Fruit fly (Drosophila melanogaster) Kc167 (cell line): ENCODE data around the gene CG14125.

Experiments
- Myc ChIP-seq: fragments of >200 bp; optimal IDR thresholded peaks from 2 replicates; lab custom pipeline; 2017; ENCODE audit warnings: missing external identifiers
- Sin3A ChIP-seq: fragments of >200 bp; optimal IDR thresholded peaks from 2 replicates; lab custom pipeline; 2018; ENCODE audit warnings: missing external identifiers
- h ChIP-seq: fragments of >200 bp; optimal IDR thresholded peaks from 3 replicates; lab custom pipeline; 2018; ENCODE audit warnings: missing external identifiers
- insv ChIP-seq: fragments of >200 bp; optimal IDR thresholded peaks from 3 replicates; lab custom pipeline; 2018; ENCODE audit warnings: missing external identifiers
- psq ChIP-seq: fragments of >200 bp; optimal IDR thresholded peaks from 2 replicates; lab custom pipeline; 2017; ENCODE audit warnings: missing external identifiers
- ttk ChIP-seq: sonication (Bioruptor generic); optimal IDR thresholded peaks from 2 replicates; lab custom pipeline; 2017; ENCODE audit warnings: missing external identifiers

CG14125 gene

dm6 chr3L:11974605-11975004 is at the start of gene CG14125:
Gene CG14125 (plus strand): TSS chr3L:11974905.
- TF ChIP-seq Sin3A (lab: Kevin White, UChicago) (no peak), psq (lab: Kevin White, UChicago) (no peak), insv (lab: Kevin White, UChicago) (no peak), h (lab: Kevin White, UChicago) (no peak), ttk (lab: Kevin White, UChicago) (no peak), Myc (lab: Kevin White, UChicago) (no peak)

DNA sequence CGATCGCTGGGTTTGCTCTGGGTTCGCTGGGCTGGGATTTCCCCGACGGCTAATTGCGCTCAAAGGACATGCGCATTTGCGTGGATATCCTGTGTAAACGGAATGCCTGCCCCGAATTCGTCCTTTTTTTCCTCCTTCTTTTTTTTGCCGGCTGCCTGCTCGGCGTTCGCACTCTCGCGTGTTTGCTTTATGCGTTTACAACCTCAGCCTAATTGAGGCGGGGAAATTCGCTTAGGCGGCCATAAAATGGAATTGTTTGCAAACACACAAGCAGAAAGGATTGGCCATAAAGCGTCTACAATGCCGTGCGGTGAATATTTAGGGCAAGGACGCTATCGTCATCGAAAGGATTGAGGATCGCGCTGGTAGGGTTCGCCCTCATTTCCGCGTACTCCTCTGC is 49.3 kb upstream of the CG14125 start:
- TF ChIP-seq psq (lab: Kevin White, UChicago) (no peak), Sin3A (lab: Kevin White, UChicago) (no peak), ttk (lab: Kevin White, UChicago) (no peak), Myc (lab: Kevin White, UChicago) (no peak), insv (lab: Kevin White, UChicago) (no peak), h (lab: Kevin White, UChicago) (no peak)

- no peak for TF ChIP-seq h (lab: Kevin White, UChicago)
- TF ChIP-seq psq (lab: Kevin White, UChicago) = no peak
- TF ChIP-seq insv (lab: Kevin White, UChicago) = no peak
- no peak for TF ChIP-seq Myc (lab: Kevin White, UChicago)
- TF ChIP-seq ttk (lab: Kevin White, UChicago) = no peak
- no peak for TF ChIP-seq Sin3A (lab: Kevin White, UChicago)
These were observed 47.4 kb upstream of the CG14125 start, which contains the start of gene byn for dm6 chr3L:11927287-11927743. Gene byn (plus strand): TSS chr3L:11927693.

DNA sequence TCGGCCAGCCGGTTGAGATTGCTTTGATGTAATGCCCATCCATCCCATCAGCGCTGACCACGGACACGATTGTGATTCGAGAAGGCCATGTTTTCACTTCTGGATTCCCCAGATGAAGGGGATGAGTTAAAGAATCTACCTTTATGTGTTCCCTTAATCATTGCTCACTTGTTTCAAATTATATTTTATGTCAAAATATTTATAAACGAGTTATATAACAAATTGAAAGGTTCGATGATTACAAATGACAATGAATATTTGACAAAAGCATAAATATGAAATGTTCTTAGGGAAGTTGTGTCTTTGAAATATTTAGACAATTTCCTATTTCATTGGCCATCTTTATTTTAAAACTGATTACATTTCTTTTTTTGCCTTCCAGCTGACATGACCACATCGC is 43.1 kb upstream of the CG14125 start:
- no peak for TF ChIP-seq h (lab: Kevin White, UChicago)
- TF ChIP-seq psq (lab: Kevin White, UChicago) = no peak
- TF ChIP-seq Sin3A (lab: Kevin White, UChicago) = no peak
- TF ChIP-seq ttk (lab: Kevin White, UChicago) = no peak
- TF ChIP-seq insv (lab: Kevin White, UChicago) = no peak
- no peak for TF ChIP-seq Myc (lab: Kevin White, UChicago)

DNA sequence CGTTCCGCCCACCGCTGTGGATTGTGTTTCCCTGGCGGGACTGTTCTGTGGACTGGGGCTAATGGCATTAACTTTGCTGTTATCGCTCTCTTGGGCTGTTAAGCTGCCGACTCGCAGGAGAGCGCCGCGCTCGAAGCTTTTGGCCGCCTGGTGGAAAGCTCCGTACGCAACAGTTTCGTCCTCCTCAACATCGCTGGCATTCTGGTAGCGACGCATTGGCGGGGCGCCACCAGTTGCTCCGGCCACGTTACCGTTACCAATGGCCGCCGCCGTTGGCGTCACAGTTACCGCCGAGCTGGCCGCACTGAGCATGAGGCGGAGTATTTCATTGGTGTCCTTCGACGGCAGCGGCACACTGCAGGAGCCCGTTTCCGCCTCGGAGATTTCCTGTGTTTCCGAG is 37.4 kb upstream of the CG14125 start:
- no peak for TF ChIP-seq ttk (lab: Kevin White, UChicago)
- no peak for TF ChIP-seq Sin3A (lab: Kevin White, UChicago)
- TF ChIP-seq psq (lab: Kevin White, UChicago) = no peak
- no peak for TF ChIP-seq h (lab: Kevin White, UChicago)
- TF ChIP-seq insv (lab: Kevin White, UChicago) = no peak
- no peak for TF ChIP-seq Myc (lab: Kevin White, UChicago)

- no peak for TF ChIP-seq Sin3A (lab: Kevin White, UChicago)
These were observed 36.0 kb upstream of the CG14125 start, which contains the start of gene CG44837 for dm6 chr3L:11938716-11939115. Gene CG44837 (minus strand): TSS chr3L:11938872.

DNA sequence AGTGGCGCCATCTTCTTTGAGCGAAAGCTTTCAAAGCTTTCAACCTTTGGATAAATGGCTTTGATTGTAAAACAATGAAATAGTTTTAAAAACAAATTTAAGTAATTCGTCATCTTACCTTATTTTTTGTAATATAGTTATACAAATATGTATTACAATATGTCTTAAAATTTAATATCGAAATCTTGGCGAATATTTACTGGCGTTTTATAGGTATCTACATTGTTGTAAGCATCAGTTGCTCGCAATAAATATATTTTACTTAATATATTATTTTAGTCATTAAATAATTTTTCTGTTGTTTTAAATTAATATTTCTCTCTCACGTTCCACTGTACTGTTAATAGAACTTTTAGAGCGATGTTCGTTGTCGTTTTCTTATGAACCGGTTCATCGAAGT is 33.1 kb upstream of the CG14125 start, which contains the start of gene Rpt4R:
Gene Rpt4R (plus strand): TSS at position 301 of the 400 bp plus-strand sequence.
- TF ChIP-seq insv (lab: Kevin White, UChicago) (no peak), ttk (lab: Kevin White, UChicago) (no peak), Myc (lab: Kevin White, UChicago) (no peak), h (lab: Kevin White, UChicago) (no peak), psq (lab: Kevin White, UChicago) (no peak), Sin3A (lab: Kevin White, UChicago) (no peak)

DNA sequence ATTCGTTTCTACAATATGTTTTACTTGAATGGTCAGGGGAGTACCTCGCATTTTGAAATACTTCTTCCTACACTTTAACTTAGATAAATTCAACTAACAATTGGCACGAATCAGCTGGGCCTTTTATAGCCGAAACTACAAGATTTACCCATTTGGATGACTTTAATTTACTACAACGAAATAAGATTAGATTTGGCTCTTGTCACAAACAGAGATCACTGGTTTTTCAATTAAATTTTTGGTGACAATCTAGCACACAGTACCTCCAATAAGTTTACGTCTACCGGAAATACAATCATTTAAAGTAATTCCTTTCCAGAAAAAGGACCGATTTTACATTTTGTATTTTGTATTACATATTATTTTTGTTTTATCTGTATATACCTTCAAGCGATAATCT is 30.0 kb upstream of the CG14125 start, which contains the start of gene CG5883:
Gene CG5883 (minus strand): TSS at position 101 of the 400 bp plus-strand sequence.
- TF ChIP-seq insv (lab: Kevin White, UChicago) (no peak), Sin3A (lab: Kevin White, UChicago) (no peak), ttk (lab: Kevin White, UChicago) (no peak), Myc (lab: Kevin White, UChicago) (no peak), psq (lab: Kevin White, UChicago) (no peak), h (lab: Kevin White, UChicago) (no peak)

dm6 chr3L:11947357-11947756 is 27.3 kb upstream of the CG14125 start, which contains the start of gene CG7252:
Gene CG7252 (plus strand): TSS chr3L:11947675.
- TF ChIP-seq h (lab: Kevin White, UChicago) (no peak), Myc (lab: Kevin White, UChicago) (no peak), ttk (lab: Kevin White, UChicago) (no peak), Sin3A (lab: Kevin White, UChicago) (no peak), psq (lab: Kevin White, UChicago) (no peak), insv (lab: Kevin White, UChicago) (no peak)

- no peak for TF ChIP-seq psq (lab: Kevin White, UChicago)
- no peak for TF ChIP-seq ttk (lab: Kevin White, UChicago)
- TF ChIP-seq insv (lab: Kevin White, UChicago) = no peak
- no peak for TF ChIP-seq Sin3A (lab: Kevin White, UChicago)
- TF ChIP-seq h (lab: Kevin White, UChicago) = no peak
- no peak for TF ChIP-seq Myc (lab: Kevin White, UChicago)
These were observed 25.2 kb upstream of the CG14125 start, which contains the start of gene CG17826 for dm6 chr3L:11949539-11949938. Gene CG17826 (plus strand): TSS chr3L:11949839.

dm6 chr3L:11953217-11953616 is 21.5 kb upstream of the CG14125 start, which contains the start of gene obst-G:
Gene obst-G (minus strand): TSS chr3L:11953317.
- no peak for TF ChIP-seq h (lab: Kevin White, UChicago)
- no peak for TF ChIP-seq psq (lab: Kevin White, UChicago)
- no peak for TF ChIP-seq ttk (lab: Kevin White, UChicago)
- no peak for TF ChIP-seq insv (lab: Kevin White, UChicago)
- no peak for TF ChIP-seq Myc (lab: Kevin White, UChicago)
- TF ChIP-seq Sin3A (lab: Kevin White, UChicago) = no peak
